Worm (Caenorhabditis elegans) whole organism, L4/young adult: ENCODE data around the gene gex-3.

Experiments
- W03F9.2 ChIP-seq: fragments of 150-350 bp; optimal IDR thresholded peaks from 2 replicates; lab custom pipeline; 2014; ENCODE audit warnings: missing biosample characterization, missing genetic modification characterization
- him-1 ChIP-seq: sonication (generic microtip); optimal IDR thresholded peaks from 2 replicates; lab custom pipeline; 2016; ENCODE audit warnings: missing genotype, missing genetic modification reagents, missing genetic modification characterization, missing compliant biosample characterization

DNA sequence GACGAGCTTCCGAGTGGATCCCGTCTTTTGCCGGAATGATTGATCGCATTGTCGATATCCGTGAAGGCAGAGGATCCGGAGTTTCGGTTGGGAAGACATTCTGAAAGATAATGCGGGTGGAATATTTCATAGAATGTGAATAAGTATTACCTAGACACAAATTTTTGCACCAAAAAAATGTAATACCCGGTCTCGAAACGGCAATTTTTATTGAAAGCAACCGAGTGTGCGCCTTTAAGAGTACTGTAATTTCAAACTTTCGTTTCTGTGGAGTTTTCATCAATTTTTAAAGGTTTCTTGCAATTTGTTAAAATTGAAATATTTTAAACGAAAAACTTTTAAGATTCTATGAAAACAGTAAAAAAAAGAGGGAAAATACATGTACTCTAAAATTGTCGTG, 39.7 kb downstream of the gex-3 start, which contains the start of gene C25G4.2:
- TF ChIP-seq W03F9.2 (tag; lab: Kevin White, UChicago) (no peak), him-1 (tag; lab: Kevin White, UChicago) (no peak)
